Worm (Caenorhabditis elegans): ENCODE data around the gene Y22D7AL.10.

The Y22D7AL.10 gene

ce11 chrIII:1662405-1662804 is 43.7 kb upstream of the Y22D7AL.10 start:
- no peak for TF ChIP-seq hmbx-1 (tag; optimal IDR thresholded peaks at IDR 0.05)
- no peak for TF ChIP-seq flt-1 (GFP tag; IDR thresholded peaks at IDR 0.05)
- no peak for TF ChIP-seq ceh-13 (GFP tag; optimal IDR thresholded peaks at IDR 0.05)
- no peak for TF ChIP-seq hmg-4 (GFP tag; optimal IDR thresholded peaks at IDR 0.05)
- no peak for TF ChIP-seq ets-7 (tag; optimal IDR thresholded peaks at IDR 0.05)
- no peak for TF ChIP-seq scrt-1 (GFP tag; IDR thresholded peaks at IDR 0.05)
- TF ChIP-seq aly-1 (tag; optimal IDR thresholded peaks at IDR 0.05) = no peak
- no peak for TF ChIP-seq sea-1 (GFP tag; conservative IDR thresholded peaks at IDR 0.05)
- TF ChIP-seq tra-4 (tag; optimal IDR thresholded peaks at IDR 0.05) = no peak
- no peak for TF ChIP-seq tbx-11 (GFP tag; IDR thresholded peaks at IDR 0.05)
- TF ChIP-seq ceh-36 (tag; optimal IDR thresholded peaks at IDR 0.05) = no peak

ce11 chrIII:1661031-1661430 is 42.3 kb upstream of the Y22D7AL.10 start:
- TF ChIP-seq ceh-13 (GFP tag; optimal IDR thresholded peaks at IDR 0.05) (no peak), flt-1 (GFP tag; IDR thresholded peaks at IDR 0.05) (no peak), F13C5.2 (tag; optimal IDR thresholded peaks at IDR 0.05) (no peak), ets-7 (tag; optimal IDR thresholded peaks at IDR 0.05) (no peak), hmg-4 (GFP tag; optimal IDR thresholded peaks at IDR 0.05) (no peak), tbx-37 (GFP tag; conservative IDR thresholded peaks at IDR 0.05) (no peak), hmbx-1 (tag; optimal IDR thresholded peaks at IDR 0.05) (no peak), B0310.2 (tag; optimal IDR thresholded peaks at IDR 0.05) (no peak), aly-1 (tag; optimal IDR thresholded peaks at IDR 0.05) (no peak), tbx-11 (GFP tag; IDR thresholded peaks at IDR 0.05) (no peak), sea-1 (GFP tag; conservative IDR thresholded peaks at IDR 0.05) (no peak), ceh-36 (tag; optimal IDR thresholded peaks at IDR 0.05) (no peak)

- no peak for TF ChIP-seq tbx-11 (GFP tag; IDR thresholded peaks at IDR 0.05)
Observed at ce11 chrIII:1659763-1660162, 41.0 kb upstream of the Y22D7AL.10 start, which contains the start of gene Y22D7AL.15. Gene Y22D7AL.15, minus strand, starts transcription at chrIII:1659863.

- TF ChIP-seq flt-1 (GFP tag; IDR thresholded peaks at IDR 0.05) = no peak
- TF ChIP-seq tbx-37 (GFP tag; conservative IDR thresholded peaks at IDR 0.05) = no peak
- no peak for TF ChIP-seq ceh-13 (GFP tag; optimal IDR thresholded peaks at IDR 0.05)
- TF ChIP-seq tbx-11 (GFP tag; IDR thresholded peaks at IDR 0.05) = no peak
- no peak for TF ChIP-seq ama-1 (optimal IDR thresholded peaks at IDR 0.05)
- TF ChIP-seq scrt-1 (GFP tag; IDR thresholded peaks at IDR 0.05) = no peak
Observed at ce11 chrIII:1657380-1657779, 38.7 kb upstream of the Y22D7AL.10 start, which contains the start of gene cht-4. Gene cht-4, minus strand, starts transcription at chrIII:1657480.

ce11 chrIII:1652925-1653324 is 34.2 kb upstream of the Y22D7AL.10 start:
- no peak for TF ChIP-seq hmbx-1 (tag; optimal IDR thresholded peaks at IDR 0.05)
- TF ChIP-seq hmg-4 (GFP tag; optimal IDR thresholded peaks at IDR 0.05) = no peak
- TF ChIP-seq tra-4 (tag; optimal IDR thresholded peaks at IDR 0.05) = no peak
- no peak for TF ChIP-seq ets-7 (tag; optimal IDR thresholded peaks at IDR 0.05)
- TF ChIP-seq pes-1 (GFP tag; IDR thresholded peaks at IDR 0.05) = no peak
- TF ChIP-seq ceh-13 (GFP tag; optimal IDR thresholded peaks at IDR 0.05) = no peak
- no peak for TF ChIP-seq aly-1 (tag; optimal IDR thresholded peaks at IDR 0.05)
- TF ChIP-seq ama-1 (optimal IDR thresholded peaks at IDR 0.05) = no peak
- TF ChIP-seq flt-1 (GFP tag; IDR thresholded peaks at IDR 0.05) = no peak
- no peak for TF ChIP-seq sea-1 (GFP tag; conservative IDR thresholded peaks at IDR 0.05)
- TF ChIP-seq ceh-36 (tag; optimal IDR thresholded peaks at IDR 0.05) = no peak
- no peak for TF ChIP-seq B0310.2 (tag; optimal IDR thresholded peaks at IDR 0.05)

- no peak for TF ChIP-seq flt-1 (GFP tag; IDR thresholded peaks at IDR 0.05)
- no peak for TF ChIP-seq tra-4 (tag; optimal IDR thresholded peaks at IDR 0.05)
- TF ChIP-seq pes-1 (GFP tag; IDR thresholded peaks at IDR 0.05) = no peak
- no peak for TF ChIP-seq ceh-13 (GFP tag; optimal IDR thresholded peaks at IDR 0.05)
- no peak for TF ChIP-seq scrt-1 (GFP tag; IDR thresholded peaks at IDR 0.05)
- TF ChIP-seq hnd-1 (tag; optimal IDR thresholded peaks at IDR 0.05) = no peak
- TF ChIP-seq hmbx-1 (tag; optimal IDR thresholded peaks at IDR 0.05) = no peak
- no peak for TF ChIP-seq ets-7 (tag; optimal IDR thresholded peaks at IDR 0.05)
- no peak for TF ChIP-seq ama-1 (optimal IDR thresholded peaks at IDR 0.05)
- TF ChIP-seq B0310.2 (tag; optimal IDR thresholded peaks at IDR 0.05) = no peak
- TF ChIP-seq aly-1 (tag; optimal IDR thresholded peaks at IDR 0.05) = no peak
- TF ChIP-seq tbx-11 (GFP tag; IDR thresholded peaks at IDR 0.05) = no peak
- no peak for TF ChIP-seq tbx-37 (GFP tag; conservative IDR thresholded peaks at IDR 0.05)
- no peak for TF ChIP-seq sea-1 (GFP tag; conservative IDR thresholded peaks at IDR 0.05)
- TF ChIP-seq hmg-4 (GFP tag; optimal IDR thresholded peaks at IDR 0.05) = no peak
- TF ChIP-seq F13C5.2 (tag; optimal IDR thresholded peaks at IDR 0.05) = no peak
- no peak for TF ChIP-seq ceh-36 (tag; optimal IDR thresholded peaks at IDR 0.05)
Observed at ce11 chrIII:1652181-1652580, 33.5 kb upstream of the Y22D7AL.10 start, which contains the start of gene Y22D7AL.1. Gene Y22D7AL.1, plus strand, starts transcription at chrIII:1652481.

- no peak for TF ChIP-seq tra-4 (tag; optimal IDR thresholded peaks at IDR 0.05)
- TF ChIP-seq hmbx-1 (tag; optimal IDR thresholded peaks at IDR 0.05) = no peak
- no peak for TF ChIP-seq ets-7 (tag; optimal IDR thresholded peaks at IDR 0.05)
- TF ChIP-seq flt-1 (GFP tag; IDR thresholded peaks at IDR 0.05) = no peak
- no peak for TF ChIP-seq B0310.2 (tag; optimal IDR thresholded peaks at IDR 0.05)
- no peak for TF ChIP-seq ceh-13 (GFP tag; optimal IDR thresholded peaks at IDR 0.05)
- no peak for TF ChIP-seq sea-1 (GFP tag; conservative IDR thresholded peaks at IDR 0.05)
- TF ChIP-seq ama-1 (optimal IDR thresholded peaks at IDR 0.05) = no peak
- no peak for TF ChIP-seq pes-1 (GFP tag; IDR thresholded peaks at IDR 0.05)
- no peak for TF ChIP-seq tbx-11 (GFP tag; IDR thresholded peaks at IDR 0.05)
- TF ChIP-seq ceh-36 (tag; optimal IDR thresholded peaks at IDR 0.05) = no peak
- no peak for TF ChIP-seq tbx-37 (GFP tag; conservative IDR thresholded peaks at IDR 0.05)
- no peak for TF ChIP-seq scrt-1 (GFP tag; IDR thresholded peaks at IDR 0.05)
- TF ChIP-seq hmg-4 (GFP tag; optimal IDR thresholded peaks at IDR 0.05) = no peak
- no peak for TF ChIP-seq aly-1 (tag; optimal IDR thresholded peaks at IDR 0.05)
- TF ChIP-seq F13C5.2 (tag; optimal IDR thresholded peaks at IDR 0.05) = no peak
- no peak for TF ChIP-seq hnd-1 (tag; optimal IDR thresholded peaks at IDR 0.05)
Observed at ce11 chrIII:1641163-1641562, 22.4 kb upstream of the Y22D7AL.10 start, which contains the start of gene Y22D7AL.3. Gene Y22D7AL.3, plus strand, starts transcription at chrIII:1641463.

- TF ChIP-seq B0310.2 (tag; optimal IDR thresholded peaks at IDR 0.05) (no peak), sea-1 (GFP tag; conservative IDR thresholded peaks at IDR 0.05) (no peak), pes-1 (GFP tag; IDR thresholded peaks at IDR 0.05) (no peak), ets-7 (tag; optimal IDR thresholded peaks at IDR 0.05) (no peak), hmg-4 (GFP tag; optimal IDR thresholded peaks at IDR 0.05) (no peak), ceh-13 (GFP tag; optimal IDR thresholded peaks at IDR 0.05) (no peak), tra-4 (tag; optimal IDR thresholded peaks at IDR 0.05) (no peak), tbx-11 (GFP tag; IDR thresholded peaks at IDR 0.05) (no peak), tbx-37 (GFP tag; conservative IDR thresholded peaks at IDR 0.05) (no peak), F13C5.2 (tag; optimal IDR thresholded peaks at IDR 0.05) (no peak), ama-1 (optimal IDR thresholded peaks at IDR 0.05) (no peak)
Observed at ce11 chrIII:1638345-1638744, 19.6 kb upstream of the Y22D7AL.10 start.

Data from whole organism, early embryonic.